Worm (Caenorhabditis elegans) whole organism, mixed stage, embryonic: Measurements from ENCODE around the gene clh-1.

Experiments used
- M03D4.4 ChIP-seq: sonication (generic microtip); optimal IDR thresholded peaks from 2 replicates; lab custom pipeline; 2017; ENCODE audit warnings: mild to moderate bottlenecking, missing genetic modification characterization, missing compliant biosample characterization
- bed-3 ChIP-seq: fragments of 200-800 bp; sonication (Bioruptor generic); optimal IDR thresholded peaks from 3 replicates; lab custom pipeline; 2018; ENCODE audit warnings: mild to moderate bottlenecking, missing genetic modification characterization, moderate library complexity, missing compliant biosample characterization
- blmp-1 ChIP-seq: fragments of 150-350 bp; optimal IDR thresholded peaks from 2 replicates; lab custom pipeline; 2014; ENCODE audit warnings: missing biosample characterization, missing genetic modification characterization
- ceh-39 ChIP-seq: fragments of 150-350 bp; optimal IDR thresholded peaks from 2 replicates; lab custom pipeline; 2014; ENCODE audit warnings: missing biosample characterization, missing genetic modification characterization
- ceh-43 ChIP-seq: fragments of 200-800 bp; sonication (Bioruptor generic); optimal IDR thresholded peaks from 2 replicates; lab custom pipeline; 2018; ENCODE audit warnings: mild to moderate bottlenecking, missing genetic modification characterization, moderate library complexity, missing compliant biosample characterization
- ceh-83 ChIP-seq: fragments of 200-800 bp; sonication (Bioruptor generic); optimal IDR thresholded peaks from 2 replicates; lab custom pipeline; 2018; ENCODE audit warnings: mild to moderate bottlenecking, missing genetic modification characterization, missing compliant biosample characterization
- ces-1 ChIP-seq: fragments of 150-350 bp; optimal IDR thresholded peaks from 2 replicates; lab custom pipeline; 2014; ENCODE audit warnings: missing biosample characterization, missing genetic modification reagents, missing genetic modification characterization
- cnd-1 ChIP-seq: fragments of 200-800 bp; sonication (Bioruptor generic); optimal IDR thresholded peaks from 2 replicates; lab custom pipeline; 2018; ENCODE audit warnings: mild to moderate bottlenecking, missing genetic modification characterization, missing compliant biosample characterization
- elt-1 ChIP-seq: sonication (generic microtip); optimal IDR thresholded peaks from 2 replicates; lab custom pipeline; 2017; ENCODE audit warnings: missing genetic modification characterization, mild to moderate bottlenecking, missing compliant biosample characterization, antibody characterized with exemption, moderate library complexity, borderline replicate concordance; ENCODE audit not compliant: insufficient read depth
- elt-3 ChIP-seq: fragments of 150-350 bp; optimal IDR thresholded peaks from 2 replicates; lab custom pipeline; 2014; ENCODE audit warnings: missing biosample characterization, missing genetic modification characterization
- flh-1 ChIP-seq: fragments of 200-800 bp; sonication (Bioruptor generic); optimal IDR thresholded peaks from 2 replicates; lab custom pipeline; 2018; ENCODE audit warnings: mild to moderate bottlenecking, missing genetic modification characterization, moderate library complexity, missing compliant biosample characterization
- hlh-1 ChIP-seq: fragments of 150-350 bp; optimal IDR thresholded peaks from 2 replicates; lab custom pipeline; 2014; ENCODE audit warnings: missing biosample characterization, missing genetic modification reagents, missing genetic modification characterization
- lin-32 ChIP-seq: fragments of 200-800 bp; sonication (Bioruptor generic); optimal IDR thresholded peaks from 2 replicates; lab custom pipeline; 2018; ENCODE audit warnings: mild to moderate bottlenecking, missing genetic modification characterization, missing compliant biosample characterization
- mab-5 ChIP-seq: fragments of 150-350 bp; optimal IDR thresholded peaks from 2 replicates; lab custom pipeline; 2014; ENCODE audit warnings: missing biosample characterization, missing genetic modification characterization
- mep-1 ChIP-seq: fragments of 150-350 bp; optimal IDR thresholded peaks from 2 replicates; lab custom pipeline; 2017; ENCODE audit warnings: missing biosample characterization, missing genetic modification reagents, missing genetic modification characterization, inconsistent platforms
- nhr-12 ChIP-seq: fragments of 150-350 bp; optimal IDR thresholded peaks from 2 replicates; lab custom pipeline; 2014; ENCODE audit warnings: missing biosample characterization, missing genetic modification characterization
- nhr-237 ChIP-seq: fragments of 150-350 bp; optimal IDR thresholded peaks from 2 replicates; lab custom pipeline; 2014; ENCODE audit warnings: missing biosample characterization, missing genetic modification characterization
- nhr-28 ChIP-seq: fragments of 150-350 bp; optimal IDR thresholded peaks from 2 replicates; lab custom pipeline; 2014; ENCODE audit warnings: missing biosample characterization, missing genetic modification characterization
- nhr-76 ChIP-seq: sonication (generic microtip); optimal IDR thresholded peaks from 2 replicates; lab custom pipeline; 2017; ENCODE audit warnings: missing biosample characterization, missing genetic modification characterization
- pha-4 ChIP-seq: fragments of 150-350 bp; optimal IDR thresholded peaks from 2 replicates; lab custom pipeline; 2018; ENCODE audit warnings: missing biosample characterization, missing genetic modification reagents, missing genetic modification characterization
- sem-2 ChIP-seq: fragments of 200-800 bp; sonication (Bioruptor generic); optimal IDR thresholded peaks from 2 replicates; lab custom pipeline; 2018; ENCODE audit warnings: mild to moderate bottlenecking, missing genetic modification characterization, missing compliant biosample characterization
- snpc-4 ChIP-seq: fragments of 150-350 bp; optimal IDR thresholded peaks from 2 replicates; lab custom pipeline; 2014; ENCODE audit warnings: missing biosample characterization, missing genetic modification characterization
- sptf-1 ChIP-seq: sonication (generic microtip); optimal IDR thresholded peaks from 2 replicates; lab custom pipeline; 2017; ENCODE audit warnings: mild to moderate bottlenecking, missing genetic modification characterization, moderate library complexity, missing compliant biosample characterization
- tbx-8 ChIP-seq: fragments of 200-800 bp; sonication (Bioruptor generic); optimal IDR thresholded peaks from 2 replicates; lab custom pipeline; 2018; ENCODE audit warnings: mild to moderate bottlenecking, missing genetic modification characterization, moderate library complexity, missing compliant biosample characterization
- unc-120 ChIP-seq: sonication (generic microtip); optimal IDR thresholded peaks from 2 replicates; lab custom pipeline; 2017; ENCODE audit warnings: missing genetic modification characterization, missing compliant biosample characterization; ENCODE audit not compliant: poor library complexity, severe bottlenecking
- unc-39 ChIP-seq: fragments of 150-350 bp; optimal IDR thresholded peaks from 2 replicates; lab custom pipeline; 2014; ENCODE audit warnings: missing biosample characterization, missing genetic modification characterization
- unc-62 ChIP-seq: fragments of 150-350 bp; optimal IDR thresholded peaks from 2 replicates; lab custom pipeline; 2014; ENCODE audit warnings: missing biosample characterization, missing genetic modification reagents, missing genetic modification characterization
- zip-8 ChIP-seq: fragments of 150-350 bp; optimal IDR thresholded peaks from 2 replicates; lab custom pipeline; 2014; ENCODE audit warnings: missing biosample characterization, missing genetic modification characterization

Gene clh-1

DNA sequence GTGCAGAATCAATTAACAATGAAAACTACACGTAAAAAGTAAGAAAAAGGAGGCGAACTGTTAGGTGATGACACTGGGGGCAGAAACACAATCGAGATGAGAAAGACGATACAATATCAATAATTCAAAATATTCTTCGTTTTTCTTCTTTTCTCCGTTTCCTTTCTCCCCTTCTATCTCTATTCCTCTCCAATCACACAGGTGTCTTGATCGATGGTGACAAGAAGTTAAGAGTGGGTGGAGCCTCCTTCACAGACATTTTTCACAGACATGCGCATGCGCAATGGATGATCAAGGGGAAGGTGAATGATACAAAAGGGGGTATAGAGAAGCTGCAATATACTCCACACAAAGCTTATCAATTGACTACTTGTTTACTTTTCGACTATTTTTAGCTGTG lies 1.5 kb downstream of the clh-1 start:
- no peak for TF ChIP-seq elt-3 (tag; lab: Kevin White, UChicago)
- TF ChIP-seq bed-3 (GFP tag; lab: Kevin White, UChicago), result no peak
- no peak for TF ChIP-seq elt-1 (tag; lab: Kevin White, UChicago)
- TF ChIP-seq flh-1 (GFP tag; lab: Kevin White, UChicago), result no peak
- TF ChIP-seq nhr-28, result no peak

ce11 chrII:11853108-11853507 lies 3.2 kb downstream of the clh-1 start:
- TF ChIP-seq sptf-1 (tag; lab: Kevin White, UChicago), result no peak
- no peak for TF ChIP-seq cnd-1 (tag; lab: Kevin White, UChicago)
- no peak for TF ChIP-seq nhr-237 (tag; lab: Kevin White, UChicago)
- TF ChIP-seq bed-3 (GFP tag; lab: Kevin White, UChicago), result no peak
- no peak for TF ChIP-seq flh-1 (GFP tag; lab: Kevin White, UChicago)
- no peak for TF ChIP-seq snpc-4
- no peak for TF ChIP-seq mab-5 (tag; lab: Kevin White, UChicago)
- no peak for TF ChIP-seq zip-8 (tag; lab: Kevin White, UChicago)
- no peak for TF ChIP-seq blmp-1
- no peak for TF ChIP-seq ces-1 (GFP tag; lab: Kevin White, UChicago)
- TF ChIP-seq ceh-43 (GFP tag; lab: Kevin White, UChicago), result no peak
- no peak for TF ChIP-seq nhr-28
- no peak for TF ChIP-seq hlh-1 (tag; lab: Kevin White, UChicago)
- no peak for TF ChIP-seq elt-3 (tag; lab: Kevin White, UChicago)
- no peak for TF ChIP-seq sem-2 (GFP tag; lab: Kevin White, UChicago)
- no peak for TF ChIP-seq tbx-8 (GFP tag; lab: Kevin White, UChicago)
- no peak for TF ChIP-seq pha-4 (tag; lab: Kevin White, UChicago)
- no peak for TF ChIP-seq ceh-39 (tag; lab: Kevin White, UChicago)
- no peak for TF ChIP-seq unc-62 (GFP tag; lab: Kevin White, UChicago)

ce11 chrII:11852191-11852901 lies 3.9 kb downstream of the clh-1 start:
- TF ChIP-seq nhr-12 (tag; lab: Kevin White, UChicago), result no peak
- no peak for TF ChIP-seq nhr-237 (tag; lab: Kevin White, UChicago)
- no peak for TF ChIP-seq ceh-83
- no peak for TF ChIP-seq nhr-76 (tag; lab: Kevin White, UChicago)
- TF ChIP-seq cnd-1 (tag; lab: Kevin White, UChicago), result no peak
- TF ChIP-seq M03D4.4, result no peak

DNA sequence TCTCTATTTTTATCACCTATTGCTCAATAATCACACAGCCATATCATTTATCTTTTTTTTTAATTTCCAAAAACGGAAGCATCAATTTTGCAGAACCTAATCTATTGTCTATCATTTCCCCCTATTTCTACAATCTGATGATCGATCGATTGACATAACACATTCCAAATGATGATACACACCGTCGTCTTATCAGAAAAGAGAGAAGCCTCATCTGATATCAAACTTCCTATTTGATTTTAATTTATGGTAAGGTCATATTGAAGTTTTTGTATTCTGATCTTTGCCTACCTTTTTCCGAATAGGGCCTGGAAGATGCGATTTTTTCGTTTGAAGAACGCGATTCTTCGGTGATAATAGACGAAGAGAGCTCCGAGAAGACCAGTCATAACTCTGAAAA lies 6.7 kb downstream of the clh-1 start:
- no peak for TF ChIP-seq unc-39 (tag; lab: Kevin White, UChicago)
- no peak for TF ChIP-seq mep-1 (tag; lab: Kevin White, UChicago)
- no peak for TF ChIP-seq ces-1 (GFP tag; lab: Kevin White, UChicago)
- TF ChIP-seq nhr-12 (tag; lab: Kevin White, UChicago), result no peak

DNA sequence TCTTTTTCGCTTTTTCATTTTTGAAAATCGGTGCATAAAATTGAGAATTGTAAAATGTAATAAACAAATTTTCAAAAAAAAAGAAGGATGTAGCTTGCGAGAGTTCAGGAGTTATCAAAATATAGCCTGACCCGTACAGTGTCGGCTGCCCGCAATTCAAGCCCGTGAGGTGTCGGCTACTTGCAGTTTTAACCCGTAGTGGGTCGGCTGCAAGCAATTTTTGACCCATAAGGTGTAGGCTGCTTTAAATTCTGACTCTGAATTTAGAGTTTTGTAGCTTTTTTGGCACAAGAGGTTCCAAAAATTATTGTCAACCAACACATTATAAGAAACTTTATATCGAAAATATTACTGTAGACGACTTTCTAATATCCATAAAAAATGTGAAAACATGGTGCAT lies 10.3 kb downstream of the clh-1 start:
- TF ChIP-seq nhr-28, result no peak
- no peak for TF ChIP-seq ces-1 (GFP tag; lab: Kevin White, UChicago)
- no peak for TF ChIP-seq elt-1 (tag; lab: Kevin White, UChicago)
- no peak for TF ChIP-seq nhr-237 (tag; lab: Kevin White, UChicago)
- TF ChIP-seq hlh-1 (tag; lab: Kevin White, UChicago), result no peak
- no peak for TF ChIP-seq pha-4 (tag; lab: Kevin White, UChicago)
- TF ChIP-seq ceh-83, result no peak
- no peak for TF ChIP-seq unc-120

ce11 chrII:11844984-11845383 lies 11.3 kb downstream of the clh-1 start:
- TF ChIP-seq ces-1 (GFP tag; lab: Kevin White, UChicago) (no peak), unc-39 (tag; lab: Kevin White, UChicago) (no peak), tbx-8 (GFP tag; lab: Kevin White, UChicago) (no peak), mep-1 (tag; lab: Kevin White, UChicago) (no peak), lin-32 (GFP tag; lab: Kevin White, UChicago) (no peak), sem-2 (GFP tag; lab: Kevin White, UChicago) (no peak), sptf-1 (tag; lab: Kevin White, UChicago) (no peak), nhr-12 (tag; lab: Kevin White, UChicago) (no peak)
